Worm (Caenorhabditis elegans): ENCODE results near the gene aakg-4.
A peak's percentile ranks its signal among the peaks of the same experiment; 100 is the strongest.

aakg-4 gene

ce11 chrX:2319238-2319637, at the start of gene aakg-4:
Gene aakg-4, minus strand, starts transcription at chrX:2319338.
- TF ChIP-seq jun-1 (tag; optimal IDR thresholded peaks at IDR 0.05) (no peak), lin-14 (GFP tag; optimal IDR thresholded peaks at IDR 0.05) (no peak)

- peak; percentile 15 for TF ChIP-seq jun-1 (tag; optimal IDR thresholded peaks at IDR 0.05)
- no peak for TF ChIP-seq dsc-1 (tag; optimal IDR thresholded peaks at IDR 0.05)
- peak; percentile 35 for TF ChIP-seq tbx-2 (tag; optimal IDR thresholded peaks at IDR 0.05)
- TF ChIP-seq pag-3 (tag; optimal IDR thresholded peaks at IDR 0.05; ENCODE audit: borderline replicate concordance, insufficient read depth): no peak
- no peak for TF ChIP-seq fkh-10 (GFP tag; optimal IDR thresholded peaks at IDR 0.05)
- no peak for TF ChIP-seq nhr-84 (tag; optimal IDR thresholded peaks at IDR 0.05)
- no peak for TF ChIP-seq vab-15 (tag; optimal IDR thresholded peaks at IDR 0.05)
- no peak for TF ChIP-seq egl-13 (tag; optimal IDR thresholded peaks at IDR 0.05)
- no peak for TF ChIP-seq rnt-1 (tag; optimal IDR thresholded peaks at IDR 0.05)
- TF ChIP-seq mab-9 (GFP tag; IDR thresholded peaks at IDR 0.05): no peak
- no peak for TF ChIP-seq snpc-4 (tag; optimal IDR thresholded peaks at IDR 0.05)
- TF ChIP-seq lin-14 (GFP tag; optimal IDR thresholded peaks at IDR 0.05): peak; percentile 82
- TF ChIP-seq F16B12.6 (tag; optimal IDR thresholded peaks at IDR 0.05): no peak
- no peak for TF ChIP-seq ets-5 (GFP tag; IDR thresholded peaks at IDR 0.05)
- TF ChIP-seq sup-37 (GFP tag; optimal IDR thresholded peaks at IDR 0.05): no peak
- TF ChIP-seq ceh-8 (GFP tag; optimal IDR thresholded peaks at IDR 0.05): no peak
- TF ChIP-seq hlh-17 (GFP tag; optimal IDR thresholded peaks at IDR 0.05; ENCODE audit: borderline replicate concordance): no peak
- no peak for TF ChIP-seq nhr-19 (GFP tag; conservative IDR thresholded peaks at IDR 0.05)
- no peak for TF ChIP-seq ceh-90 (tag; optimal IDR thresholded peaks at IDR 0.05)
- no peak for TF ChIP-seq hlh-4 (tag; optimal IDR thresholded peaks at IDR 0.05)
- no peak for TF ChIP-seq nhr-11 (tag; optimal IDR thresholded peaks at IDR 0.05)
- peak; percentile 34 for TF ChIP-seq snu-23 (GFP tag; optimal IDR thresholded peaks at IDR 0.05)
- TF ChIP-seq efl-3 (GFP tag; optimal IDR thresholded peaks at IDR 0.05): no peak
- no peak for TF ChIP-seq C04F5.9 (tag; optimal IDR thresholded peaks at IDR 0.05)
- no peak for TF ChIP-seq nhr-237 (tag; optimal IDR thresholded peaks at IDR 0.05)
- peak; percentile 93 for TF ChIP-seq blmp-1 (tag; optimal IDR thresholded peaks at IDR 0.05)
- no peak for TF ChIP-seq isw-1 (GFP tag; IDR thresholded peaks at IDR 0.05)
- TF ChIP-seq unc-30 (tag; optimal IDR thresholded peaks at IDR 0.05): no peak
- TF ChIP-seq mep-1 (tag; optimal IDR thresholded peaks at IDR 0.05): no peak
- peak; percentile 96 for TF ChIP-seq nhr-85 (tag)
- TF ChIP-seq pqm-1 (tag; optimal IDR thresholded peaks at IDR 0.05): no peak
- TF ChIP-seq ces-1 (GFP tag; optimal IDR thresholded peaks at IDR 0.05): no peak
- TF ChIP-seq zag-1 (tag; optimal IDR thresholded peaks at IDR 0.05): no peak
- TF ChIP-seq Y116A8C.19 (tag; optimal IDR thresholded peaks at IDR 0.05; ENCODE audit: borderline replicate concordance): no peak
- TF ChIP-seq ztf-11 (tag; optimal IDR thresholded peaks at IDR 0.05): no peak
- TF ChIP-seq nhr-12 (tag; optimal IDR thresholded peaks at IDR 0.05): no peak
- TF ChIP-seq fkh-4 (tag; optimal IDR thresholded peaks at IDR 0.05; ENCODE audit: borderline replicate concordance): no peak
- no peak for TF ChIP-seq nhr-28 (tag; optimal IDR thresholded peaks at IDR 0.05)
- no peak for TF ChIP-seq hpl-2 (GFP tag; optimal IDR thresholded peaks at IDR 0.05)
- peak in 1 of 2 experiments; percentile 8 for TF ChIP-seq lsy-2 (tag; optimal IDR thresholded peaks at IDR 0.05)
- TF ChIP-seq mef-2 (tag; optimal IDR thresholded peaks at IDR 0.05): no peak
- TF ChIP-seq lin-13 (GFP tag; optimal IDR thresholded peaks at IDR 0.05): no peak
- peak; percentile 12 for TF ChIP-seq skn-1 (tag; optimal IDR thresholded peaks at IDR 0.05)
- peak in 1 of 2 experiments; percentile 6 for TF ChIP-seq mdl-1 (tag; optimal IDR thresholded peaks at IDR 0.05)
- no peak for TF ChIP-seq swsn-7 (tag; optimal IDR thresholded peaks at IDR 0.05)
- TF ChIP-seq tlp-1 (tag; optimal IDR thresholded peaks at IDR 0.05): no peak
- peak; percentile 14 for TF ChIP-seq unc-130 (tag; optimal IDR thresholded peaks at IDR 0.05)
- peak in 1 of 2 experiments; percentile 21 for TF ChIP-seq lin-35 (GFP tag; optimal IDR thresholded peaks at IDR 0.05)
- TF ChIP-seq xbp-1 (tag; optimal IDR thresholded peaks at IDR 0.05): no peak
- no peak for TF ChIP-seq ama-1 (optimal IDR thresholded peaks at IDR 0.05)
- no peak for TF ChIP-seq ceh-88 (GFP tag; IDR thresholded peaks at IDR 0.05)
Measured at ce11 chrX:2368042-2368814, 49.1 kb upstream of the aakg-4 start.
